Worm (Caenorhabditis elegans) whole organism, mixed stage, embryonic: ENCODE data around the gene acy-2.
A peak's percentile ranks its signal among the peaks of the same experiment; 100 is the strongest.

Experiments used
- ces-1 ChIP-seq: fragments of 150-350 bp; optimal IDR thresholded peaks from 2 replicates; lab custom pipeline; 2014; ENCODE audit warnings: missing biosample characterization, missing genetic modification reagents, missing genetic modification characterization
- mep-1 ChIP-seq: fragments of 150-350 bp; optimal IDR thresholded peaks from 2 replicates; lab custom pipeline; 2017; ENCODE audit warnings: missing biosample characterization, missing genetic modification reagents, missing genetic modification characterization, inconsistent platforms
- unc-62 ChIP-seq: fragments of 150-350 bp; optimal IDR thresholded peaks from 2 replicates; lab custom pipeline; 2014; ENCODE audit warnings: missing biosample characterization, missing genetic modification reagents, missing genetic modification characterization
- ztf-11 ChIP-seq: fragments of 150-350 bp; optimal IDR thresholded peaks from 2 replicates; lab custom pipeline; 2014; ENCODE audit warnings: missing biosample characterization, missing genetic modification characterization

DNA sequence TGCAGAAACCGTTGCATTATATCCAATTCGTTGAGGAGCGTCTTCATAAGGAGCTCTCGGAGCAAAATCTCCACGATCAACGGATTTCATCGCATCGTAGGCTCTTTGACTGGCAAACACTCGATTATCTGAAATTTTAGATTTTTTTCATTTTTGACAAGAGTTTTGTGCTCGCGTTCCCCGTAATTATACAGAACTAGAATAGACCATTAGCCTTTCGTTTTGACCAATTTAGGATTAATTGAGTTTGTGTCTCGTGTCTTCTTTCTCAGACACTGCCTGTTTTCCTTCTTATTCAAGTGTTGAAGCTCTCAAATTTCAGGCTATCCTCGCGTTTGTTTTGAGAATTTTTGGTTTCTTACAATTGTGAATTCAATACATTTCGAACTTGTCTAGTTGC, 12.7 kb upstream of the acy-2 start:
- TF ChIP-seq ces-1 (GFP tag; lab: Kevin White, UChicago): peak; percentile 71
- no peak for TF ChIP-seq ztf-11 (tag; lab: Kevin White, UChicago)
- TF ChIP-seq unc-62: no peak
- TF ChIP-seq mep-1 (tag; lab: Kevin White, UChicago): no peak
